Worm (Caenorhabditis elegans) whole organism, young adult: ENCODE measurements around the gene nhr-182.
A peak's percentile ranks its signal among the peaks of the same experiment; 100 is the strongest.

Experiments
- F55B11.4 ChIP-seq: sonication (generic microtip); optimal IDR thresholded peaks from 2 replicates; lab custom pipeline; 2016; ENCODE audit warnings: missing compliant biosample characterization, missing genetic modification characterization, borderline replicate concordance; ENCODE audit not compliant: insufficient read depth
- Y95B8A.8 ChIP-seq: fragments of 200-800 bp; sonication (Bioruptor generic); IDR thresholded peaks from 2 replicates; pipeline ENCODE4 v1.3.6; 2022; ENCODE audit warnings: missing genetic modification reagents, missing genetic modification characterization, missing compliant biosample characterization
- akir-1 ChIP-seq: fragments of 200-800 bp; sonication (Bioruptor generic); optimal IDR thresholded peaks from 2 replicates; lab custom pipeline; 2018; ENCODE audit warnings: mild to moderate bottlenecking, missing genetic modification characterization, moderate library complexity, missing compliant biosample characterization
- aptf-3 ChIP-seq: fragments of 200-800 bp; sonication (Bioruptor generic); IDR thresholded peaks from 2 replicates; pipeline ENCODE4 v1.3.6; 2022; ENCODE audit warnings: missing genetic modification characterization, missing compliant biosample characterization
- atf-7 ChIP-seq: sonication (generic microtip); optimal IDR thresholded peaks from 2 replicates; lab custom pipeline; 2017; ENCODE audit warnings: mild to moderate bottlenecking, missing genetic modification characterization, missing compliant biosample characterization
- bed-2 ChIP-seq: fragments of 200-800 bp; sonication (Bioruptor generic); IDR thresholded peaks from 2 replicates; pipeline ENCODE4 v1.3.6; 2022; ENCODE audit warnings: missing genetic modification reagents, missing genetic modification characterization, missing compliant biosample characterization
- ceh-27 ChIP-seq: fragments of 200-800 bp; sonication (Bioruptor generic); optimal IDR thresholded peaks from 2 replicates; lab custom pipeline; 2018; ENCODE audit warnings: mild to moderate bottlenecking, missing genetic modification characterization, moderate library complexity, missing compliant biosample characterization
- hmg-1.2 ChIP-seq: fragments of 200-800 bp; sonication (Bioruptor generic); IDR thresholded peaks from 2 replicates; pipeline ENCODE4 v1.3.6; 2022; ENCODE audit warnings: missing genetic modification reagents, missing genetic modification characterization, missing compliant biosample characterization
- nfya-1 ChIP-seq: sonication (generic microtip); optimal IDR thresholded peaks from 2 replicates; lab custom pipeline; 2017; ENCODE audit warnings: antibody characterized with exemption, missing compliant biosample characterization, missing genetic modification characterization, borderline replicate concordance; ENCODE audit not compliant: insufficient read depth
- snpc-1.3 ChIP-seq: sonication (generic microtip); optimal IDR thresholded peaks from 2 replicates; lab custom pipeline; 2017; ENCODE audit warnings: missing genetic modification characterization, mild to moderate bottlenecking, missing compliant biosample characterization, antibody characterized with exemption, moderate library complexity, missing genotype, missing genetic modification reagents; ENCODE audit not compliant: insufficient read depth
- snpc-4 ChIP-seq, 5 experiments: fragments of 150-350 bp in 1 of 5; sonication (generic microtip) in 4 of 5; optimal IDR thresholded peaks; 2 replicates each; lab custom pipeline; 2014 to 2018; ENCODE audit warnings: missing genetic modification characterization in 5 of 5, missing biosample characterization in 3 of 5, antibody characterized with exemption in 2 of 5, mild to moderate bottlenecking in 2 of 5, missing compliant biosample characterization in 2 of 5, missing genotype in 2 of 5, moderate library complexity in 2 of 5, missing genetic modification reagents in 1 of 5
- tlf-1 ChIP-seq: fragments of 200-800 bp; sonication (Bioruptor generic); optimal IDR thresholded peaks from 2 replicates; lab custom pipeline; 2018; ENCODE audit warnings: mild to moderate bottlenecking, missing genetic modification characterization, missing compliant biosample characterization
- unc-62 ChIP-seq: fragments of 150-350 bp; optimal IDR thresholded peaks from 2 replicates; lab custom pipeline; 2014; ENCODE audit warnings: missing biosample characterization, missing genetic modification reagents, missing genetic modification characterization

DNA sequence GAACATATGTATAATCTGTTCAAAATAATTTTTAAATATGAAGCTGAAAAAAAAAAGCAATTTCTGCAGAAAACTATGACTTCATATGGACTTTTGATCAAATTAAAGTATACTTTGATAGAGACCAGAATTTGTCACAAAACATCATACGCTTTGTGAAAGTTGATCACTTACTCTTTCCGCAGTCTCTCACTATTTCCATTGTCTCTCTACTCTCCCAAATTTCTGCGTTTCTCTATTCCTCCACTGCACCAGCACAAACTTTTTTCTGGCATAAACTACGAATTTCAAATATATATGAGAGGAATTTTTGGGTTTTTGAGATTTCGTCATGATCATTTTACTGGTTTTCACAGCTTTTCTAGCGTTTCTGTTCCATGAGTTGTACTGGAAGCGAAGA, 23.9 kb downstream of the nhr-182 start, which contains the start of gene cyp-33C4:
- TF ChIP-seq Y95B8A.8 (GFP tag; lab: Robert Waterston, UW), result no peak
- no peak for TF ChIP-seq snpc-4 (GFP tag; optimal IDR thresholded peaks at IDR 0.05; lab: Kevin White, UChicago)
- no peak for TF ChIP-seq snpc-4 (tag; optimal IDR thresholded peaks at IDR 0.05; lab: Kevin White, UChicago)
- no peak for TF ChIP-seq tlf-1 (GFP tag; lab: Kevin White, UChicago)
- TF ChIP-seq akir-1 (GFP tag; lab: Kevin White, UChicago), result no peak
- TF ChIP-seq nfya-1 (tag; lab: Kevin White, UChicago), result no peak
- TF ChIP-seq bed-2, result no peak
- no peak for TF ChIP-seq unc-62 (GFP tag; lab: Kevin White, UChicago)
- no peak for TF ChIP-seq snpc-1.3 (tag; lab: Kevin White, UChicago)
- TF ChIP-seq F55B11.4 (tag; lab: Kevin White, UChicago), result no peak
- TF ChIP-seq aptf-3 (GFP tag; lab: Robert Waterston, UW), result no peak
- peak; percentile 71; the same call in 1 of the 2 replicates for TF ChIP-seq hmg-1.2 (GFP tag; lab: Robert Waterston, UW)
- no peak for TF ChIP-seq atf-7
- TF ChIP-seq ceh-27 (GFP tag; lab: Kevin White, UChicago), result no peak
